Fruit fly (Drosophila melanogaster) whole organism, embryonic: ENCODE results near the gene Lasp.
A peak's percentile ranks its signal among the peaks of the same experiment; 100 is the strongest.

Source experiments
- CG10267 ChIP-seq: fragments of 200-800 bp; sonication (Bioruptor generic); optimal IDR thresholded peaks from 2 replicates; lab custom pipeline; 2018; ENCODE audit warnings: missing biosample characterization, mild to moderate bottlenecking, missing genetic modification characterization, moderate library complexity
- CG10654 ChIP-seq: fragments of 200-800 bp; sonication (Bioruptor generic); optimal IDR thresholded peaks from 2 replicates; lab custom pipeline; 2016; ENCODE audit warnings: missing biosample characterization, missing genetic modification characterization
- CG11398 ChIP-seq: fragments of 200-800 bp; sonication (Bioruptor generic); optimal IDR thresholded peaks from 2 replicates; lab custom pipeline; 2016; ENCODE audit warnings: missing biosample characterization, missing genetic modification characterization
- CG11504 ChIP-seq: fragments of 200-800 bp; sonication (Bioruptor generic); optimal IDR thresholded peaks from 3 replicates; lab custom pipeline; 2019; ENCODE audit warnings: missing biosample characterization, mild to moderate bottlenecking, missing genetic modification characterization, moderate library complexity
- CG11695 ChIP-seq: fragments of 200-800 bp; sonication (Bioruptor generic); IDR thresholded peaks from 3 replicates; pipeline ENCODE4 v1.3.6; 2022; ENCODE audit warnings: missing biosample characterization, missing genetic modification characterization
- CG12219 ChIP-seq: fragments of 200-800 bp; sonication (Bioruptor generic); optimal IDR thresholded peaks from 3 replicates; lab custom pipeline; 2018; ENCODE audit warnings: missing biosample characterization, mild to moderate bottlenecking, missing genetic modification characterization
- CG15601 ChIP-seq: fragments of 200-800 bp; sonication (Bioruptor generic); optimal IDR thresholded peaks from 3 replicates; lab custom pipeline; 2019; ENCODE audit warnings: missing biosample characterization, mild to moderate bottlenecking, missing genetic modification characterization, moderate library complexity
- CG15696 ChIP-seq: fragments of 200-800 bp; sonication (Bioruptor generic); optimal IDR thresholded peaks from 2 replicates; lab custom pipeline; 2019; ENCODE audit warnings: missing biosample characterization, mild to moderate bottlenecking, missing genetic modification characterization, moderate library complexity
- CG17359 ChIP-seq: fragments of 200-800 bp; sonication (Bioruptor generic); optimal IDR thresholded peaks from 3 replicates; lab custom pipeline; 2018; ENCODE audit warnings: missing biosample characterization, mild to moderate bottlenecking, missing genetic modification characterization, moderate library complexity
- CG2712 ChIP-seq: fragments of 200-800 bp; optimal IDR thresholded peaks from 3 replicates; lab custom pipeline; 2019; ENCODE audit warnings: missing biosample characterization, mild to moderate bottlenecking, missing genetic modification characterization, moderate library complexity
- CG2875 ChIP-seq: fragments of 200-800 bp; sonication (Bioruptor generic); optimal IDR thresholded peaks from 2 replicates; lab custom pipeline; 2017; ENCODE audit warnings: missing biosample characterization, mild to moderate bottlenecking, missing genetic modification characterization, missing genetic modification reagents
- CG30403 ChIP-seq: fragments of 200-800 bp; sonication (Bioruptor generic); optimal IDR thresholded peaks from 3 replicates; lab custom pipeline; 2016; ENCODE audit warnings: missing biosample characterization, missing genetic modification characterization
- CG30431 ChIP-seq: fragments of 200-800 bp; sonication (Bioruptor generic); optimal IDR thresholded peaks from 2 replicates; lab custom pipeline; 2017; ENCODE audit warnings: missing biosample characterization, missing genetic modification characterization
- CG33557 ChIP-seq: fragments of 200-800 bp; sonication (Bioruptor generic); optimal IDR thresholded peaks from 2 replicates; lab custom pipeline; 2019; ENCODE audit warnings: missing biosample characterization, mild to moderate bottlenecking, missing genetic modification characterization, moderate library complexity
- CG4360 ChIP-seq: fragments of 200-800 bp; sonication (Bioruptor generic); IDR thresholded peaks from 2 replicates; pipeline ENCODE4 v1.3.6; 2022; ENCODE audit warnings: missing biosample characterization, missing genetic modification characterization
- CG43689 ChIP-seq: fragments of 200-800 bp; sonication (Bioruptor generic); IDR thresholded peaks from 2 replicates; pipeline ENCODE4 v1.3.6; 2022; ENCODE audit warnings: missing biosample characterization, missing genetic modification characterization
- CG4730 ChIP-seq: fragments of 200-800 bp; sonication (Bioruptor generic); IDR thresholded peaks from 2 replicates; pipeline ENCODE4 v1.3.6; 2022; ENCODE audit warnings: missing biosample characterization, missing genetic modification characterization
- CG6689 ChIP-seq: fragments of 200-800 bp; sonication (Bioruptor generic); IDR thresholded peaks from 2 replicates; pipeline ENCODE4 v1.3.6; 2022; ENCODE audit warnings: missing biosample characterization, missing genetic modification characterization
- CG8359 ChIP-seq: fragments of 200-800 bp; sonication (Bioruptor generic); optimal IDR thresholded peaks from 2 replicates; lab custom pipeline; 2017; ENCODE audit warnings: missing biosample characterization, mild to moderate bottlenecking, missing genetic modification characterization, borderline replicate concordance
- CG8924 ChIP-seq: fragments of 200-800 bp; optimal IDR thresholded peaks from 3 replicates; lab custom pipeline; 2019; ENCODE audit warnings: missing biosample characterization, mild to moderate bottlenecking, missing genetic modification characterization, moderate library complexity
- CoRest ChIP-seq: fragments of 200-800 bp; sonication (Bioruptor generic); optimal IDR thresholded peaks from 3 replicates; lab custom pipeline; 2018; ENCODE audit warnings: missing biosample characterization, mild to moderate bottlenecking, missing genetic modification characterization, moderate library complexity
- D ChIP-seq, 2 experiments: fragments of 200-800 bp in 1 of 2; fragments of >200 bp in 1 of 2; sonication (Bioruptor generic) in 1 of 2; optimal IDR thresholded peaks; 2 replicates in 1 of 2; 3 replicates in 1 of 2; lab custom pipeline; 2017; ENCODE audit warnings: mild to moderate bottlenecking in 1 of 2, missing biosample characterization in 1 of 2, missing genetic modification characterization in 1 of 2, missing genetic modification reagents in 1 of 2
- Fer3 ChIP-seq: fragments of 200-800 bp; sonication (Bioruptor generic); optimal IDR thresholded peaks from 2 replicates; lab custom pipeline; 2018; ENCODE audit warnings: missing biosample characterization, mild to moderate bottlenecking, missing genetic modification characterization, moderate library complexity
- Hand ChIP-seq: fragments of 200-800 bp; sonication (Bioruptor generic); optimal IDR thresholded peaks from 2 replicates; lab custom pipeline; 2017; ENCODE audit warnings: mild to moderate bottlenecking, missing biosample characterization, missing genetic modification reagents, missing genetic modification characterization
- HmgD ChIP-seq: fragments of 200-800 bp; sonication (Bioruptor generic); optimal IDR thresholded peaks from 3 replicates; lab custom pipeline; 2016; ENCODE audit warnings: missing biosample characterization, missing genetic modification characterization
- Mrtf ChIP-seq: fragments of 200-800 bp; sonication (Bioruptor generic); IDR thresholded peaks from 3 replicates; pipeline ENCODE4 v1.3.6; 2022; ENCODE audit warnings: missing biosample characterization, missing genetic modification characterization
- PHDP ChIP-seq: fragments of 200-800 bp; sonication (Bioruptor generic); optimal IDR thresholded peaks from 3 replicates; lab custom pipeline; 2018; ENCODE audit warnings: missing biosample characterization, mild to moderate bottlenecking, missing genetic modification characterization, moderate library complexity
- Sox100B ChIP-seq: fragments of 200-800 bp; sonication (Bioruptor generic); optimal IDR thresholded peaks from 3 replicates; lab custom pipeline; 2018; ENCODE audit warnings: missing biosample characterization, mild to moderate bottlenecking, missing genetic modification characterization
- Sry-β ChIP-seq: fragments of 200-800 bp; sonication (Bioruptor generic); optimal IDR thresholded peaks from 2 replicates; lab custom pipeline; 2018; ENCODE audit warnings: missing biosample characterization, mild to moderate bottlenecking, missing genetic modification characterization, moderate library complexity
- Sry-δ ChIP-seq: fragments of 200-800 bp; sonication (Bioruptor generic); optimal IDR thresholded peaks from 2 replicates; lab custom pipeline; 2016; ENCODE audit warnings: missing biosample characterization, missing genetic modification characterization
- Ssrp ChIP-seq: fragments of 200-800 bp; sonication (Bioruptor generic); optimal IDR thresholded peaks from 2 replicates; lab custom pipeline; 2018; ENCODE audit warnings: missing biosample characterization, mild to moderate bottlenecking, missing genetic modification characterization, moderate library complexity
- caup ChIP-seq: fragments of 200-800 bp; sonication (Bioruptor generic); optimal IDR thresholded peaks from 3 replicates; lab custom pipeline; 2017; ENCODE audit warnings: missing biosample characterization, mild to moderate bottlenecking, missing genetic modification characterization, moderate library complexity; ENCODE audit not compliant: severe bottlenecking
- dmrt11E ChIP-seq: fragments of 200-800 bp; sonication (Bioruptor generic); optimal IDR thresholded peaks from 3 replicates; lab custom pipeline; 2018; ENCODE audit warnings: missing biosample characterization, mild to moderate bottlenecking, missing genetic modification characterization, moderate library complexity
- dmrt99B ChIP-seq: fragments of 200-800 bp; sonication (Bioruptor generic); optimal IDR thresholded peaks from 2 replicates; lab custom pipeline; 2018; ENCODE audit warnings: missing biosample characterization, mild to moderate bottlenecking, missing genetic modification characterization, moderate library complexity
- fd96Cb ChIP-seq: fragments of 200-800 bp; sonication (Bioruptor generic); optimal IDR thresholded peaks from 2 replicates; lab custom pipeline; 2018; ENCODE audit warnings: missing biosample characterization, mild to moderate bottlenecking, missing genetic modification characterization, moderate library complexity
- gem ChIP-seq: fragments of 200-800 bp; sonication (Bioruptor generic); optimal IDR thresholded peaks from 2 replicates; lab custom pipeline; 2019; ENCODE audit warnings: missing biosample characterization, mild to moderate bottlenecking, missing genetic modification characterization, moderate library complexity
- insv ChIP-seq, 2 experiments: fragments of 200-800 bp; sonication (Bioruptor generic); optimal IDR thresholded peaks; 3 replicates each; lab custom pipeline; 2016 to 2018; ENCODE audit warnings: missing biosample characterization in 2 of 2, missing genetic modification characterization in 2 of 2
- nmo ChIP-seq: fragments of 200-800 bp; sonication (Bioruptor generic); optimal IDR thresholded peaks from 2 replicates; lab custom pipeline; 2018; ENCODE audit warnings: missing biosample characterization, mild to moderate bottlenecking, missing genetic modification characterization, moderate library complexity
- p53 ChIP-seq: fragments of 200-800 bp; sonication (Bioruptor generic); optimal IDR thresholded peaks from 2 replicates; lab custom pipeline; 2016; ENCODE audit warnings: missing biosample characterization, missing genetic modification characterization
- pfk ChIP-seq: fragments of 200-800 bp; sonication (Bioruptor generic); optimal IDR thresholded peaks from 2 replicates; lab custom pipeline; 2018; ENCODE audit warnings: missing biosample characterization, mild to moderate bottlenecking, missing genetic modification characterization, moderate library complexity
- phol ChIP-seq: fragments of 200-800 bp; sonication (Bioruptor generic); optimal IDR thresholded peaks from 3 replicates; lab custom pipeline; 2018; ENCODE audit warnings: missing biosample characterization, mild to moderate bottlenecking, missing genetic modification characterization, moderate library complexity
- pros ChIP-seq: fragments of 200-800 bp; sonication (Bioruptor generic); optimal IDR thresholded peaks from 3 replicates; lab custom pipeline; 2019; ENCODE audit warnings: missing biosample characterization, mild to moderate bottlenecking, missing genetic modification characterization, moderate library complexity
- pzg ChIP-seq: fragments of 200-800 bp; sonication (Bioruptor generic); optimal IDR thresholded peaks from 3 replicates; lab custom pipeline; 2018; ENCODE audit warnings: missing biosample characterization, mild to moderate bottlenecking, missing genetic modification characterization, moderate library complexity
- stwl ChIP-seq: fragments of 200-800 bp; sonication (Bioruptor generic); optimal IDR thresholded peaks from 3 replicates; lab custom pipeline; 2018; ENCODE audit warnings: missing biosample characterization, mild to moderate bottlenecking, missing genetic modification characterization, moderate library complexity
- tin ChIP-seq: fragments of 200-800 bp; sonication (Bioruptor generic); optimal IDR thresholded peaks from 3 replicates; lab custom pipeline; 2016; ENCODE audit warnings: missing biosample characterization, missing genetic modification characterization
- unpg ChIP-seq: fragments of 200-800 bp; sonication (Bioruptor generic); optimal IDR thresholded peaks from 3 replicates; lab custom pipeline; 2018; ENCODE audit warnings: missing biosample characterization, mild to moderate bottlenecking, missing genetic modification characterization, moderate library complexity
- zen ChIP-seq: fragments of 200-800 bp; sonication (Bioruptor generic); optimal IDR thresholded peaks from 3 replicates; lab custom pipeline; 2018; ENCODE audit warnings: missing biosample characterization, mild to moderate bottlenecking, missing genetic modification characterization, moderate library complexity
- zen2 ChIP-seq: fragments of 200-800 bp; sonication (Bioruptor generic); IDR thresholded peaks from 3 replicates; pipeline ENCODE4 v1.3.6; 2022; ENCODE audit warnings: missing biosample characterization, missing genetic modification characterization; ENCODE audit not compliant: partially characterized antibody
- zfh1 ChIP-seq: fragments of 200-800 bp; sonication (Bioruptor generic); IDR thresholded peaks from 3 replicates; pipeline ENCODE4 v1.3.6; 2022; ENCODE audit warnings: missing biosample characterization, missing genetic modification characterization

Lasp gene

dm6 chr3L:16749726-16750125 lies 38.2 kb upstream of the Lasp start (continued):
- TF ChIP-seq zen2 (no peak), pfk (GFP tag; lab: Kevin White, UChicago) (no peak), PHDP (tag; lab: Kevin White, UChicago) (no peak), CoRest (tag; lab: Kevin White, UChicago) (peak; percentile 6), dmrt99B (tag; lab: Kevin White, UChicago) (peak; percentile 60), CG17359 (tag; lab: Kevin White, UChicago) (peak; percentile 38), CG12219 (GFP tag; lab: Kevin White, UChicago) (no peak), CG11398 (no peak), CG33557 (GFP tag; lab: Kevin White, UChicago) (peak; percentile 61), CG2712 (tag; lab: Kevin White, UChicago) (peak; percentile 84), zen (peak; percentile 18), CG10267 (tag; lab: Kevin White, UChicago) (peak; percentile 61), phol (peak; percentile 75), CG4360 (no peak), D (optimal IDR thresholded peaks at IDR 0.05; lab: Kevin White, UChicago) (no peak), D (GFP tag; optimal IDR thresholded peaks at IDR 0.05; lab: Kevin White, UChicago) (peak; percentile 43), Hand (no peak), unpg (peak; percentile 18), caup (GFP tag; lab: Kevin White, UChicago) (no peak), Ssrp (tag; lab: Kevin White, UChicago) (peak; percentile 9), CG4730 (GFP tag; lab: Robert Waterston, UW) (no peak), Sry-β (no peak), dmrt11E (peak; percentile 66), CG11695 (GFP tag; lab: Robert Waterston, UW) (peak; percentile 35; the same call in 1 of the 3 replicates), p53 (GFP tag; lab: Kevin White, UChicago) (no peak), gem (tag; lab: Kevin White, UChicago) (peak; percentile 70), HmgD (GFP tag; lab: Kevin White, UChicago) (no peak), CG10654 (GFP tag; lab: Kevin White, UChicago) (peak; percentile 15), CG30431 (GFP tag; lab: Kevin White, UChicago) (peak; percentile 12), CG15601 (tag; lab: Kevin White, UChicago) (peak; percentile 33), CG8359 (peak; percentile 3), CG43689 (no peak), CG15696 (tag; lab: Kevin White, UChicago) (peak; percentile 54), tin (peak; percentile 40), Sry-δ (no peak), zfh1 (GFP tag; lab: Robert Waterston, UW) (peak; percentile 50; the same call in 1 of the 3 replicates), CG30403 (peak; percentile 22), nmo (GFP tag; lab: Kevin White, UChicago) (peak; percentile 66), insv (GFP tag; optimal IDR thresholded peaks at IDR 0.05; lab: Kevin White, UChicago) (no peak), CG8924 (tag; lab: Kevin White, UChicago) (peak; percentile 32), CG11504 (peak; percentile 63), fd96Cb (tag; lab: Kevin White, UChicago) (peak; percentile 31), Mrtf (no peak), pzg (GFP tag; lab: Kevin White, UChicago) (no peak), Sox100B (GFP tag; lab: Kevin White, UChicago) (peak; percentile 24), CG2875 (peak; percentile 13), stwl (tag; lab: Kevin White, UChicago) (peak; percentile 17), pros (no peak), CG6689 (GFP tag; lab: Robert Waterston, UW) (0 out of 2 replicates have a peak, but pooled peaks have one; percentile 44), Fer3 (tag; lab: Kevin White, UChicago) (no peak)
